ENCODE assay signal across 1 fruit fly cellular context in the genomic region with DNA sequence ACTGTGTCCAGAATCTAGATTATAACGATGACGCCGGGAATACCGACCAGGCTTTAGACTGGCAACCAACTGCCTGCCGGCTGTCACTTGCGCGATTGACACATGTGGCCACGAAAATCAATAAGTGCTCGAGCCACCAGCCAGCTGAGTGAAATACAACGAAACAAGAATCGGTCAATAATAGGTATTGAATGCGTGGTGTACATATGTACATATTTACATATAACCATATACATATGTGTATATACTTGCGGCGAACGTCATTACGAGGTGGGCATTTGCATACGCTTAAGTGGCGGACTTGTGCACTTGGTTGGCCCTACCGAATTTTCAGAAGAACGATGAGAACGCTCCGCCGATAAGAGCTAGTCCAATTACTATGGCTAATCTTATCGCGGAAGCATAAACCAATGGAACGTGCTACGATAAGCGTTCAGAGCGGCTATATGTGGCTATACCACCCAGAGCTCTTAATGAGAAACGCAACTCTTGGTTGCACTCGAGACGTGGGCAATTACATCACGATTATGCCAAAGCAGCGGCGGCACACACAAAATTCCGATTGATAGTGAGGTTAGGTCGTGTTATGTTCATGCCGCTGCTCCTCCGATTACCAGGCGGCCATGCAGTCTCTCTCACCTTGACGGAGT.
A peak's percentile ranks its signal among the peaks of the same experiment; 100 is the strongest.
TF ChIP-seq lines count a peak whose summit lies in the region.

No protein-coding gene starts in this region.

TF ChIP-seq in whole organism, embryonic, 481 proteins besides CTCF, POLR2A, EP300 and RAD21 (continued from another document):
- no peak for TF ChIP-seq oc (tag; optimal IDR thresholded peaks at IDR 0.05; lab: Kevin White, UChicago)
- no peak for TF ChIP-seq CG2712 (tag; optimal IDR thresholded peaks at IDR 0.05; lab: Kevin White, UChicago)
- TF ChIP-seq CG7963 (GFP tag; IDR thresholded peaks at IDR 0.05; lab: Robert Waterston, UW; ENCODE audit: partially characterized antibody): no peak
- TF ChIP-seq row (GFP tag; IDR thresholded peaks at IDR 0.05; lab: Robert Waterston, UW): no peak
- TF ChIP-seq Asciz (GFP tag; optimal IDR thresholded peaks at IDR 0.05; lab: Kevin White, UChicago): peak; percentile 29
- TF ChIP-seq Poxn (GFP tag; IDR thresholded peaks at IDR 0.05; lab: Robert Waterston, UW): no peak
- 0 out of 2 replicates have a peak, but pooled peaks have one; percentile 32 for TF ChIP-seq Rfx (GFP tag; IDR thresholded peaks at IDR 0.05; lab: Robert Waterston, UW)
- no peak for TF ChIP-seq CG18476 (GFP tag; optimal IDR thresholded peaks at IDR 0.05; lab: Kevin White, UChicago)
- no peak for TF ChIP-seq CG10979 (tag; optimal IDR thresholded peaks at IDR 0.05; lab: Kevin White, UChicago)
- TF ChIP-seq CG12299 (tag; optimal IDR thresholded peaks at IDR 0.05; lab: Kevin White, UChicago): no peak
- no peak for TF ChIP-seq tap (tag; optimal IDR thresholded peaks at IDR 0.05; lab: Kevin White, UChicago)
- no peak for TF ChIP-seq CG12391 (tag; optimal IDR thresholded peaks at IDR 0.05; lab: Kevin White, UChicago)
- no peak for TF ChIP-seq cas (GFP tag; IDR thresholded peaks at IDR 0.05; lab: Robert Waterston, UW)
- no peak for TF ChIP-seq lmd (GFP tag; IDR thresholded peaks at IDR 0.05; lab: Robert Waterston, UW)
- no peak for TF ChIP-seq CG8281 (tag; optimal IDR thresholded peaks at IDR 0.05; lab: Kevin White, UChicago)
- no peak for TF ChIP-seq dimm (GFP tag; IDR thresholded peaks at IDR 0.05; lab: Robert Waterston, UW)
- no peak for TF ChIP-seq Dfd (GFP tag; optimal IDR thresholded peaks at IDR 0.05; lab: Kevin White, UChicago)
- TF ChIP-seq Fer3 (tag; optimal IDR thresholded peaks at IDR 0.05; lab: Kevin White, UChicago): no peak
- no peak for TF ChIP-seq pnt (GFP tag; optimal IDR thresholded peaks at IDR 0.05; lab: Kevin White, UChicago)
- no peak for TF ChIP-seq zfh1 (GFP tag; IDR thresholded peaks at IDR 0.05; lab: Robert Waterston, UW)
- no peak for TF ChIP-seq Stat92E (GFP tag; optimal IDR thresholded peaks at IDR 0.05; lab: Kevin White, UChicago)
- no peak for TF ChIP-seq CG11560 (tag; IDR thresholded peaks at IDR 0.05; lab: Robert Waterston, UW)
- TF ChIP-seq ind (GFP tag; optimal IDR thresholded peaks at IDR 0.05; lab: Kevin White, UChicago): no peak
- no peak for TF ChIP-seq CG3995 (GFP tag; optimal IDR thresholded peaks at IDR 0.05; lab: Kevin White, UChicago)
- TF ChIP-seq CG4404 (GFP tag; IDR thresholded peaks at IDR 0.05; lab: Robert Waterston, UW): no peak
- peak; percentile 62 for TF ChIP-seq onecut (GFP tag; IDR thresholded peaks at IDR 0.05; lab: Robert Waterston, UW)
- TF ChIP-seq Vsx1 (GFP tag; optimal IDR thresholded peaks at IDR 0.05; lab: Kevin White, UChicago): no peak
- TF ChIP-seq CHES-1-like (GFP tag; optimal IDR thresholded peaks at IDR 0.05; lab: Kevin White, UChicago): no peak
- peak in 1 of 2 experiments; percentile 48 for TF ChIP-seq tll (GFP tag; optimal IDR thresholded peaks at IDR 0.05; lab: Kevin White, UChicago)
- no peak for TF ChIP-seq CG4820 (GFP tag; optimal IDR thresholded peaks at IDR 0.05; lab: Kevin White, UChicago)
- TF ChIP-seq CG2202 (tag; optimal IDR thresholded peaks at IDR 0.05; lab: Kevin White, UChicago): peak; percentile 32
- no peak for TF ChIP-seq CG7372 (GFP tag; IDR thresholded peaks at IDR 0.05; lab: Robert Waterston, UW)
- no peak for TF ChIP-seq ranshi (GFP tag; IDR thresholded peaks at IDR 0.05; lab: Robert Waterston, UW)
- TF ChIP-seq tna (GFP tag; IDR thresholded peaks at IDR 0.05; lab: Robert Waterston, UW; ENCODE audit: partially characterized antibody): no peak
- no peak for TF ChIP-seq HmgZ (tag; optimal IDR thresholded peaks at IDR 0.05; lab: Kevin White, UChicago)
- TF ChIP-seq vfl (GFP tag; optimal IDR thresholded peaks at IDR 0.05; lab: Kevin White, UChicago): no peak
- peak; percentile 48; the same call in 1 of the 2 replicates for TF ChIP-seq Xrp1 (GFP tag; IDR thresholded peaks at IDR 0.05; lab: Robert Waterston, UW)
- no peak for TF ChIP-seq CG8944 (GFP tag; optimal IDR thresholded peaks at IDR 0.05; lab: Kevin White, UChicago)
- TF ChIP-seq Ssrp (tag; optimal IDR thresholded peaks at IDR 0.05; lab: Kevin White, UChicago): no peak
- TF ChIP-seq jumu (GFP tag; optimal IDR thresholded peaks at IDR 0.05; lab: Kevin White, UChicago): no peak
- TF ChIP-seq Xbp1 (GFP tag; optimal IDR thresholded peaks at IDR 0.05; lab: Kevin White, UChicago): no peak
- no peak for TF ChIP-seq CG14441 (GFP tag; IDR thresholded peaks at IDR 0.05; lab: Robert Waterston, UW)
- TF ChIP-seq Blimp-1 (GFP tag; optimal IDR thresholded peaks at IDR 0.05; lab: Kevin White, UChicago): no peak
- TF ChIP-seq Oaz (GFP tag; IDR thresholded peaks at IDR 0.05; lab: Robert Waterston, UW): no peak
- peak; percentile 8 for TF ChIP-seq dmrt11E (tag; optimal IDR thresholded peaks at IDR 0.05; lab: Kevin White, UChicago)
- TF ChIP-seq CG6654 (GFP tag; optimal IDR thresholded peaks at IDR 0.05; lab: Kevin White, UChicago): no peak
- no peak for TF ChIP-seq CG4282 (GFP tag; optimal IDR thresholded peaks at IDR 0.05; lab: Kevin White, UChicago)
- no peak for TF ChIP-seq CG10565 (GFP tag; optimal IDR thresholded peaks at IDR 0.05; lab: Kevin White, UChicago)
- TF ChIP-seq CG5953 (GFP tag; IDR thresholded peaks at IDR 0.05; lab: Robert Waterston, UW): no peak
- no peak for TF ChIP-seq Six4 (GFP tag; optimal IDR thresholded peaks at IDR 0.05; lab: Kevin White, UChicago)
- no peak for TF ChIP-seq Bteb2 (GFP tag; optimal IDR thresholded peaks at IDR 0.05; lab: Kevin White, UChicago)
- no peak for TF ChIP-seq CG2120 (GFP tag; optimal IDR thresholded peaks at IDR 0.05; lab: Kevin White, UChicago)
- no peak for TF ChIP-seq Lpt (GFP tag; optimal IDR thresholded peaks at IDR 0.05; lab: Kevin White, UChicago)
- no peak for TF ChIP-seq zen2 (GFP tag; IDR thresholded peaks at IDR 0.05; lab: Robert Waterston, UW; ENCODE audit: partially characterized antibody)
- no peak for TF ChIP-seq CG11723 (GFP tag; optimal IDR thresholded peaks at IDR 0.05; lab: Kevin White, UChicago)
- no peak for TF ChIP-seq CG18619 (GFP tag; optimal IDR thresholded peaks at IDR 0.05; lab: Kevin White, UChicago)
- TF ChIP-seq CG7556 (GFP tag; optimal IDR thresholded peaks at IDR 0.05; lab: Kevin White, UChicago): no peak
- TF ChIP-seq Hr3 (GFP tag; optimal IDR thresholded peaks at IDR 0.05; lab: Kevin White, UChicago): no peak
- TF ChIP-seq hb (GFP tag; IDR thresholded peaks at IDR 0.05; lab: Robert Waterston, UW; ENCODE audit: partially characterized antibody): no peak
- TF ChIP-seq CG3281 (GFP tag; optimal IDR thresholded peaks at IDR 0.05; lab: Kevin White, UChicago): no peak
- no peak for TF ChIP-seq CG10462 (GFP tag; optimal IDR thresholded peaks at IDR 0.05; lab: Kevin White, UChicago)
- TF ChIP-seq CG6689 (GFP tag; IDR thresholded peaks at IDR 0.05; lab: Robert Waterston, UW): no peak
- no peak for TF ChIP-seq CG10654 (GFP tag; optimal IDR thresholded peaks at IDR 0.05; lab: Kevin White, UChicago)
- no peak for TF ChIP-seq nmo (GFP tag; optimal IDR thresholded peaks at IDR 0.05; lab: Kevin White, UChicago)
- TF ChIP-seq CG34224 (GFP tag; IDR thresholded peaks at IDR 0.05; lab: Robert Waterston, UW; ENCODE audit: partially characterized antibody): no peak
- TF ChIP-seq run (tag; optimal IDR thresholded peaks at IDR 0.05; lab: Kevin White, UChicago): no peak
- no peak for TF ChIP-seq CG8924 (tag; optimal IDR thresholded peaks at IDR 0.05; lab: Kevin White, UChicago)
- peak; percentile 43 for TF ChIP-seq CG6813 (GFP tag; optimal IDR thresholded peaks at IDR 0.05; lab: Kevin White, UChicago)
- TF ChIP-seq Jarid2 (GFP tag; optimal IDR thresholded peaks at IDR 0.05; lab: Kevin White, UChicago): no peak
- no peak for TF ChIP-seq nom (GFP tag; optimal IDR thresholded peaks at IDR 0.05; lab: Kevin White, UChicago)
- TF ChIP-seq H2.0 (GFP tag; IDR thresholded peaks at IDR 0.05; lab: Robert Waterston, UW): no peak
- TF ChIP-seq CG9876 (GFP tag; optimal IDR thresholded peaks at IDR 0.05; lab: Kevin White, UChicago): no peak
- peak; percentile 22 for TF ChIP-seq CG7987 (GFP tag; optimal IDR thresholded peaks at IDR 0.05; lab: Kevin White, UChicago)
- no peak for TF ChIP-seq CG12155 (GFP tag; optimal IDR thresholded peaks at IDR 0.05; lab: Kevin White, UChicago)
- no peak for TF ChIP-seq CG6683 (GFP tag; optimal IDR thresholded peaks at IDR 0.05; lab: Kevin White, UChicago)
- no peak for TF ChIP-seq HmgD (GFP tag; optimal IDR thresholded peaks at IDR 0.05; lab: Kevin White, UChicago)
